Worm (Caenorhabditis elegans): ENCODE data around the gene ntr-2.

Gene ntr-2

DNA sequence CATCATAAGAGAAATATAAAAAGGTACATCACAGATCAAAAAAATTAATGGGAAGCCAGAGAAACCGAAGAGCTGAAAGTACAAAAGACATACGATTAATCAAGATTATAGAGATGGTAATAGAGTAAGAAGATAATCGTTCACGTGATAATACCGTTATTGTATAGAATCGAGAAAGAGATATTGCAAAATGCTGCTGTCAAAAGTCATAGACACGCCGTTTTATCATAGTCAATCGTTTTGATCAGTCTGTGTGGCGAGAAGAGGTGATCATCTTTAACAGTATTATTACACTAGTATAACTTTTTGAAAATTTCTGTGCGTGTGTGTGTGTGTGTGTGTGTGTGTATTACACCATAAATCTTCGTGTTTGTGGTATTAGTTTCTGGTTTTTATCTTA, 34.4 kb downstream of the ntr-2 start (continued):
- TF ChIP-seq snpc-4 (tag; optimal IDR thresholded peaks at IDR 0.05) (no peak), hlh-11 (tag; optimal IDR thresholded peaks at IDR 0.05) (peak; percentile 27), R02D3.7 (tag; optimal IDR thresholded peaks at IDR 0.05) (no peak), ceh-32 (tag; optimal IDR thresholded peaks at IDR 0.05; ENCODE audit: poor library complexity) (no peak), jun-1 (tag; optimal IDR thresholded peaks at IDR 0.05) (no peak), mep-1 (tag; optimal IDR thresholded peaks at IDR 0.05) (peak; percentile 35), ceh-28 (tag; optimal IDR thresholded peaks at IDR 0.05) (no peak), mdt-29 (GFP tag; IDR thresholded peaks at IDR 0.05) (no peak), lin-39 (tag; optimal IDR thresholded peaks at IDR 0.05) (no peak), dpl-1 (GFP tag; optimal IDR thresholded peaks at IDR 0.05) (no peak), zip-11 (GFP tag; IDR thresholded peaks at IDR 0.05) (no peak), ZK546.5 (tag; optimal IDR thresholded peaks at IDR 0.05) (no peak), spr-3 (GFP tag; optimal IDR thresholded peaks at IDR 0.05) (no peak)

DNA sequence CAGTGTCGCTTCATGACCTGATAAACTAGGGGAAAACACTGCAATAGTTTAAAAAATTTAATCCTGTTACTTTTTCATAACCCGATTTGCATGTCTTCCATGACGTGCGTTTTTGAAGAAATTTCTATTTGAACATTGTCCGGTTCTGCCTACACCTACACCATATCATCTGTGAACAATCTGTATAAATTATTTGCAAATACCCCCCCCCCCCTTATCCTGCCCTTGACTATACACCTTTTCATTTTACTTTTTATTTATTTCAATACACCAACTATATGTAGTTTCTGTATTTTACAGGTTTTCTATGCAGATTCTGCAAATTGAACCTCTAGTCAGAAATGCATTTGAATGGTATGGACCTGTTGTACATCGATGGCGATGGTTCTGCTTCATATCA, 40.6 kb downstream of the ntr-2 start, which contains the start of gene daf-6:
Gene daf-6 (plus strand): TSS at position 301 of the 400 bp plus-strand sequence.
- no peak for TF ChIP-seq mxl-2 (GFP tag; conservative IDR thresholded peaks at IDR 0.05)

DNA sequence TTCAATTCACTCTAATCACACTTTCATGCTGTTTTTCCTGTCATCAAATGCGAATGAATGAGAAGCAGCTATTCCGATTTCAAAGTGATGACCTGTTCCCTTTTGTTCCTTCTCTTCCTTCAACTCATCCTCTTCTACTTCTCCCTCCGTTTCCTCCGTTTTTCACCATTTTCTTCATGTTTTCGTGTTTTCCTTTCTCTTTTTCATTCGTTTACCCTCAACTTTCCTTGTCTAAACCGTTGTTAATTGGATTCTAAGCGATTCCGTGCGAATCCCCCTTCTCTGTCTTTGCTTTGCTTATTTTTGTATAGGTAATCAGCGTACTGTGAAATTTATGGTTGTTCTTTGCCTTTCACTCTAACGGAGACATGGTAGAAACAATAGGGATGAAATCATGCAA, 42.9 kb downstream of the ntr-2 start:
- TF ChIP-seq unc-62 (GFP tag; optimal IDR thresholded peaks at IDR 0.05 in 1 of 2) (peak in 1 of 2 experiments; percentile 13), unc-62 (tag; optimal IDR thresholded peaks at IDR 0.05) (no peak), F37D6.2 (tag; optimal IDR thresholded peaks at IDR 0.05) (no peak), ztf-7 (tag; optimal IDR thresholded peaks at IDR 0.05) (no peak), Y5F2A.4 (GFP tag; optimal IDR thresholded peaks at IDR 0.05) (no peak), aha-1 (tag) (peak; percentile 60)

DNA sequence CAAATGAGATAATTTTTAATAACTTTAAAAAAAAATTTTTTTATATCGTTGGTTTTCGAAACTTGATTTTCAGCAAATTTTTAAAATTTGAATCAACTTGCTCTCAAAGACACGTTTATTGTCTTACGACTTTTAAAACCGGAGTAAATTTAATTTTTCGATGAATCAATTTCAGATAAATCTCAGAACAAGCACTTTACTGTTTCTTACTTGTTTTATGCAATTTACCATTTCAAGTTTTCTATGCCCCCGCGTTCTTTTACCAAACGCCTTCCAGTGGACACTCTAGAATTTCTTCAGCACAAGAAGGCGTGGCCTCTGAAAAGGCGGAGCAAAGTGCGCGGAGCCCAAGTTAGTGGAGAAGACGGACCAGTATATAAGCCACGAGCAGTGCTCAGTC, 47.6 kb downstream of the ntr-2 start, which contains the start of gene flp-8:
Gene flp-8 (plus strand): TSS at position 301 of the 400 bp plus-strand sequence.
- TF ChIP-seq madf-9 (GFP tag; conservative IDR thresholded peaks at IDR 0.05) (no peak), hif-1 (tag; optimal IDR thresholded peaks at IDR 0.05) (no peak), dmd-9 (GFP tag; IDR thresholded peaks at IDR 0.05) (no peak), D1046.2 (GFP tag; IDR thresholded peaks at IDR 0.05) (no peak), arid-1 (GFP tag; conservative IDR thresholded peaks at IDR 0.05) (no peak), nhr-111 (GFP tag; optimal IDR thresholded peaks at IDR 0.05) (no peak), hlh-11 (tag; optimal IDR thresholded peaks at IDR 0.05) (no peak), Y75B8A.6 (GFP tag; IDR thresholded peaks at IDR 0.05) (no peak), dmd-8 (GFP tag; IDR thresholded peaks at IDR 0.05) (no peak), zag-1 (tag; optimal IDR thresholded peaks at IDR 0.05) (no peak), R02D3.7 (tag; optimal IDR thresholded peaks at IDR 0.05) (no peak), pha-4 (GFP tag; IDR thresholded peaks at IDR 0.05) (no peak), pha-4 (tag; optimal IDR thresholded peaks at IDR 0.05) (no peak), spr-3 (GFP tag; optimal IDR thresholded peaks at IDR 0.05) (no peak), attf-4 (tag; optimal IDR thresholded peaks at IDR 0.05) (no peak), ceh-62 (tag; optimal IDR thresholded peaks at IDR 0.05) (no peak), lsy-2 (tag; optimal IDR thresholded peaks at IDR 0.05) (no peak)

DNA sequence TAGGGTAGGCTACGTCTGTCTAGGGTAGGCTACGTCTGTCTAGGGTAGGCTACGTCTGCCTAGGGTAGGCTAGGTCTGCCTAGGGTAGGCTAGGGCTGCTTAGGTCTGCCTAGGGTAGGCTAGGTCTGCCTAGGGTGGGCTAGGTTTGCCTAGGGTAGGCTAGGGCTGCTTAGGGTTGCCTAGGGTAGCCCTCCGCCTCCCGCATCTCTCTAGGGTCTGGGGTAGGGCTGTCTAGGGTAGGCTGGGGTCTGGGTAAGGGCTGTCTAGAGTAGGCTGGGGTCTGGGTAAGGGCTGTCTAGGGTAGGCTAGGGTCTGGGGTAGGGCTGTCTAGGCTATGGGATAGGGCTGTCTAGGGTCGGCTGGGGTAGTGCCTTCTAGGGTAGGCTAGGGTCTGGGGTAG, 51.1 kb downstream of the ntr-2 start:
- 0 out of 2 replicates have a peak, but pooled peaks have one; percentile 51 for TF ChIP-seq egl-43 (GFP tag; IDR thresholded peaks at IDR 0.05)
- TF ChIP-seq F49E8.2 (tag; optimal IDR thresholded peaks at IDR 0.05; ENCODE audit: borderline replicate concordance): no peak
- TF ChIP-seq set-16 (GFP tag; IDR thresholded peaks at IDR 0.05): peak; percentile 62
- TF ChIP-seq dmd-6 (GFP tag; IDR thresholded peaks at IDR 0.05): no peak
